Worm (Caenorhabditis elegans) whole organism, young adult: ENCODE measurements around the gene C41G6.12.

ENCODE experiments used
- B0019.2 ChIP-seq: fragments of 200-800 bp; sonication (Bioruptor generic); conservative IDR thresholded peaks from 2 replicates; pipeline ENCODE4 v1.3.6; 2022; ENCODE audit warnings: missing genetic modification reagents, missing genetic modification characterization, missing compliant biosample characterization
- B0035.1 ChIP-seq: sonication (generic microtip); optimal IDR thresholded peaks from 2 replicates; lab custom pipeline; 2016; ENCODE audit warnings: missing genetic modification characterization, mild to moderate bottlenecking, missing compliant biosample characterization, missing genotype, missing genetic modification reagents
- F22D6.2 ChIP-seq: sonication (generic microtip); optimal IDR thresholded peaks from 2 replicates; lab custom pipeline; 2016; ENCODE audit warnings: mild to moderate bottlenecking, missing genetic modification characterization, missing compliant biosample characterization
- F23B12.7 ChIP-seq: sonication (generic microtip); optimal IDR thresholded peaks from 2 replicates; lab custom pipeline; 2017; ENCODE audit warnings: missing genetic modification characterization, mild to moderate bottlenecking, missing compliant biosample characterization, antibody characterized with exemption, moderate library complexity; ENCODE audit not compliant: insufficient read depth
- F33H1.4 ChIP-seq: fragments of 200-800 bp; sonication (Bioruptor generic); IDR thresholded peaks from 2 replicates; pipeline ENCODE4 v1.3.6; 2022; ENCODE audit warnings: missing genetic modification reagents, missing genetic modification characterization, missing compliant biosample characterization
- F37B4.10 ChIP-seq: fragments of 200-800 bp; sonication (Bioruptor generic); IDR thresholded peaks from 2 replicates; pipeline ENCODE4 v1.3.6; 2022; ENCODE audit warnings: missing genetic modification characterization, missing compliant biosample characterization
- F39B2.1 ChIP-seq: fragments of 200-800 bp; sonication (Bioruptor generic); IDR thresholded peaks from 2 replicates; pipeline ENCODE4 v1.3.6; 2022; ENCODE audit warnings: missing genetic modification reagents, missing genetic modification characterization, missing compliant biosample characterization
- Y53G8AR.9 ChIP-seq: fragments of 200-800 bp; sonication (Bioruptor generic); conservative IDR thresholded peaks from 2 replicates; pipeline ENCODE4 v1.3.6; 2022; ENCODE audit warnings: missing genetic modification reagents, missing genetic modification characterization, missing compliant biosample characterization
- Y56A3A.18 ChIP-seq: fragments of 200-800 bp; sonication (Bioruptor generic); IDR thresholded peaks from 2 replicates; pipeline ENCODE4 v1.3.6; 2022; ENCODE audit warnings: missing genetic modification reagents, missing genetic modification characterization, missing compliant biosample characterization
- Y67H2A.10 ChIP-seq: fragments of 200-800 bp; sonication (Bioruptor generic); conservative IDR thresholded peaks from 2 replicates; pipeline ENCODE4 v1.3.6; 2022; ENCODE audit warnings: missing genetic modification reagents, missing genetic modification characterization, missing compliant biosample characterization
- Y79H2A.3 ChIP-seq: fragments of 200-800 bp; sonication (Bioruptor generic); conservative IDR thresholded peaks from 2 replicates; pipeline ENCODE4 v1.3.6; 2022; ENCODE audit warnings: missing genetic modification reagents, missing genetic modification characterization, missing compliant biosample characterization
- Y95B8A.8 ChIP-seq: fragments of 200-800 bp; sonication (Bioruptor generic); IDR thresholded peaks from 2 replicates; pipeline ENCODE4 v1.3.6; 2022; ENCODE audit warnings: missing genetic modification reagents, missing genetic modification characterization, missing compliant biosample characterization
- akir-1 ChIP-seq: fragments of 200-800 bp; sonication (Bioruptor generic); optimal IDR thresholded peaks from 2 replicates; lab custom pipeline; 2018; ENCODE audit warnings: mild to moderate bottlenecking, missing genetic modification characterization, moderate library complexity, missing compliant biosample characterization
- athp-1 ChIP-seq: sonication (generic microtip); optimal IDR thresholded peaks from 2 replicates; lab custom pipeline; 2017; ENCODE audit warnings: mild to moderate bottlenecking, missing genetic modification characterization, missing compliant biosample characterization
- attf-5 ChIP-seq: fragments of 200-800 bp; sonication (Bioruptor generic); optimal IDR thresholded peaks from 2 replicates; lab custom pipeline; 2018; ENCODE audit warnings: mild to moderate bottlenecking, missing genetic modification characterization, missing compliant biosample characterization
- cebp-2 ChIP-seq: fragments of 200-800 bp; sonication (Bioruptor generic); IDR thresholded peaks from 2 replicates; pipeline ENCODE4 v1.3.6; 2022; ENCODE audit warnings: missing genetic modification characterization, missing compliant biosample characterization
- ceh-40 ChIP-seq: fragments of 200-800 bp; sonication (Bioruptor generic); IDR thresholded peaks from 2 replicates; pipeline ENCODE4 v1.3.6; 2022; ENCODE audit warnings: missing genetic modification characterization, missing compliant biosample characterization
- dpff-1 ChIP-seq: sonication (generic microtip); optimal IDR thresholded peaks from 2 replicates; lab custom pipeline; 2017; ENCODE audit warnings: mild to moderate bottlenecking, missing genetic modification characterization, missing compliant biosample characterization
- egl-18 ChIP-seq: fragments of 200-800 bp; sonication (Bioruptor generic); IDR thresholded peaks from 2 replicates; pipeline ENCODE4 v1.3.6; 2022; ENCODE audit warnings: missing genetic modification reagents, missing genetic modification characterization, missing compliant biosample characterization
- ekl-4 ChIP-seq: fragments of 200-800 bp; sonication (Bioruptor generic); IDR thresholded peaks from 2 replicates; pipeline ENCODE4 v1.3.6; 2022; ENCODE audit warnings: missing genetic modification reagents, missing genetic modification characterization, missing compliant biosample characterization
- hlh-26 ChIP-seq: fragments of 200-800 bp; sonication (Bioruptor generic); conservative IDR thresholded peaks from 2 replicates; pipeline ENCODE4 v1.3.6; 2022; ENCODE audit warnings: missing genetic modification reagents, missing genetic modification characterization, missing compliant biosample characterization
- hmg-1.2 ChIP-seq: fragments of 200-800 bp; sonication (Bioruptor generic); IDR thresholded peaks from 2 replicates; pipeline ENCODE4 v1.3.6; 2022; ENCODE audit warnings: missing genetic modification reagents, missing genetic modification characterization, missing compliant biosample characterization
- let-526 ChIP-seq: fragments of 200-800 bp; sonication (Bioruptor generic); IDR thresholded peaks from 2 replicates; pipeline ENCODE4 v1.3.6; 2022; ENCODE audit warnings: missing genetic modification reagents, missing genetic modification characterization, missing compliant biosample characterization
- let-607 ChIP-seq, 2 experiments: fragments of 200-800 bp in 1 of 2; sonication (Bioruptor generic) in 1 of 2; sonication (generic microtip) in 1 of 2; optimal IDR thresholded peaks; 2 replicates each; lab custom pipeline; 2016 to 2018; ENCODE audit warnings: mild to moderate bottlenecking in 2 of 2, missing compliant biosample characterization in 2 of 2, missing genetic modification characterization in 2 of 2, moderate library complexity in 2 of 2, missing genotype in 1 of 2
- lin-26 ChIP-seq: fragments of 200-800 bp; sonication (Bioruptor generic); IDR thresholded peaks from 2 replicates; pipeline ENCODE4 v1.3.6; 2022; ENCODE audit warnings: missing genetic modification reagents, missing genetic modification characterization, missing compliant biosample characterization
- lin-35 ChIP-seq, 3 experiments: fragments of 150-350 bp in 2 of 3; sonication (generic microtip) in 1 of 3; optimal IDR thresholded peaks; 2 replicates each; lab custom pipeline; 2014 to 2018; ENCODE audit warnings: missing biosample characterization in 3 of 3, missing genetic modification characterization in 3 of 3, missing genetic modification reagents in 3 of 3
- lin-54 ChIP-seq: fragments of 200-800 bp; sonication (Bioruptor generic); optimal IDR thresholded peaks from 2 replicates; lab custom pipeline; 2018; ENCODE audit warnings: mild to moderate bottlenecking, missing genetic modification characterization, missing compliant biosample characterization
- mes-4 ChIP-seq: sonication (generic microtip); optimal IDR thresholded peaks from 2 replicates; lab custom pipeline; 2016; ENCODE audit warnings: missing genotype, missing genetic modification characterization, missing compliant biosample characterization
- nfyb-1 ChIP-seq: fragments of 200-800 bp; sonication (Bioruptor generic); IDR thresholded peaks from 2 replicates; pipeline ENCODE4 v1.3.6; 2022; ENCODE audit warnings: missing genetic modification reagents, missing genetic modification characterization, missing compliant biosample characterization
- nhr-179 ChIP-seq: sonication (generic microtip); optimal IDR thresholded peaks from 2 replicates; lab custom pipeline; 2016; ENCODE audit warnings: mild to moderate bottlenecking, missing genetic modification characterization, missing compliant biosample characterization
- nhr-90 ChIP-seq: sonication (generic microtip); optimal IDR thresholded peaks from 2 replicates; lab custom pipeline; 2016; ENCODE audit warnings: missing genotype, mild to moderate bottlenecking, missing genetic modification characterization, missing compliant biosample characterization
- rcor-1 ChIP-seq: fragments of 200-800 bp; sonication (Bioruptor generic); IDR thresholded peaks from 2 replicates; pipeline ENCODE4 v1.3.6; 2022; ENCODE audit warnings: missing genetic modification reagents, missing genetic modification characterization, missing compliant biosample characterization
- rec-8 ChIP-seq, 2 experiments: sonication (generic microtip); optimal IDR thresholded peaks; 2 replicates each; lab custom pipeline; 2016; ENCODE audit warnings: mild to moderate bottlenecking in 2 of 2, missing genetic modification characterization in 2 of 2, missing genetic modification reagents in 2 of 2, missing genotype in 2 of 2, missing biosample characterization in 1 of 2, missing compliant biosample characterization in 1 of 2, moderate library complexity in 1 of 2
- snpc-1.3 ChIP-seq: sonication (generic microtip); optimal IDR thresholded peaks from 2 replicates; lab custom pipeline; 2017; ENCODE audit warnings: missing genetic modification characterization, mild to moderate bottlenecking, missing compliant biosample characterization, antibody characterized with exemption, moderate library complexity, missing genotype, missing genetic modification reagents; ENCODE audit not compliant: insufficient read depth
- snpc-4 ChIP-seq, 5 experiments: fragments of 150-350 bp in 1 of 5; sonication (generic microtip) in 4 of 5; optimal IDR thresholded peaks; 2 replicates each; lab custom pipeline; 2014 to 2018; ENCODE audit warnings: missing genetic modification characterization in 5 of 5, missing biosample characterization in 3 of 5, antibody characterized with exemption in 2 of 5, mild to moderate bottlenecking in 2 of 5, missing compliant biosample characterization in 2 of 5, missing genotype in 2 of 5, moderate library complexity in 2 of 5, missing genetic modification reagents in 1 of 5
- sptf-2 ChIP-seq: fragments of 200-800 bp; sonication (Bioruptor generic); optimal IDR thresholded peaks from 2 replicates; lab custom pipeline; 2018; ENCODE audit warnings: mild to moderate bottlenecking, missing genetic modification characterization, missing compliant biosample characterization
- unc-62 ChIP-seq: fragments of 150-350 bp; optimal IDR thresholded peaks from 2 replicates; lab custom pipeline; 2014; ENCODE audit warnings: missing biosample characterization, missing genetic modification reagents, missing genetic modification characterization
- ztf-18 ChIP-seq: sonication (generic microtip); optimal IDR thresholded peaks from 2 replicates; lab custom pipeline; 2016; ENCODE audit warnings: missing genotype, mild to moderate bottlenecking, missing genetic modification characterization, missing compliant biosample characterization
- ztf-25 ChIP-seq: fragments of 200-800 bp; sonication (Bioruptor generic); IDR thresholded peaks from 2 replicates; pipeline ENCODE4 v1.3.6; 2022; ENCODE audit warnings: missing genetic modification reagents, missing genetic modification characterization, missing compliant biosample characterization
- ztf-3 ChIP-seq: fragments of 200-800 bp; sonication (Bioruptor generic); optimal IDR thresholded peaks from 2 replicates; lab custom pipeline; 2018; ENCODE audit warnings: mild to moderate bottlenecking, missing genetic modification characterization, missing compliant biosample characterization
- ztf-6 ChIP-seq: fragments of 200-800 bp; sonication (Bioruptor generic); IDR thresholded peaks from 2 replicates; pipeline ENCODE4 v1.3.6; 2022; ENCODE audit warnings: missing genetic modification reagents, missing genetic modification characterization, missing compliant biosample characterization

Gene C41G6.12

ce11 chrV:15235661-15236060, 28.1 kb upstream of the C41G6.12 start, which contains the start of gene nhr-164:
Gene nhr-164 (minus strand): TSS chrV:15235761.
- TF ChIP-seq nhr-179: no peak
- TF ChIP-seq lin-35 (GFP tag; optimal IDR thresholded peaks at IDR 0.05; lab: Kevin White, UChicago): no peak
- no peak for TF ChIP-seq hlh-26 (GFP tag; lab: Robert Waterston, UW)
- no peak for TF ChIP-seq F37B4.10 (GFP tag; lab: Robert Waterston, UW)
- TF ChIP-seq lin-26 (GFP tag; lab: Robert Waterston, UW): no peak
- no peak for TF ChIP-seq let-607 (tag; optimal IDR thresholded peaks at IDR 0.05; lab: Kevin White, UChicago)
- no peak for TF ChIP-seq Y95B8A.8
- TF ChIP-seq ztf-3 (GFP tag; lab: Kevin White, UChicago): no peak
- no peak for TF ChIP-seq rcor-1
- TF ChIP-seq F22D6.2: no peak
- no peak for TF ChIP-seq F39B2.1
- no peak for TF ChIP-seq mes-4 (tag; lab: Kevin White, UChicago)
- no peak for TF ChIP-seq let-526 (GFP tag; lab: Robert Waterston, UW)
- TF ChIP-seq nfyb-1 (GFP tag; lab: Robert Waterston, UW): no peak
- TF ChIP-seq B0019.2 (GFP tag; lab: Robert Waterston, UW): no peak
- TF ChIP-seq unc-62 (GFP tag; lab: Kevin White, UChicago): no peak
- TF ChIP-seq dpff-1 (tag; lab: Kevin White, UChicago): no peak
- no peak for TF ChIP-seq athp-1 (tag; lab: Kevin White, UChicago)

- TF ChIP-seq nhr-90 (tag; lab: Kevin White, UChicago) (no peak), ceh-40 (GFP tag; lab: Robert Waterston, UW) (no peak), cebp-2 (no peak), lin-54 (GFP tag; lab: Kevin White, UChicago) (no peak), F22D6.2 (no peak), ekl-4 (no peak), snpc-4 (GFP tag; optimal IDR thresholded peaks at IDR 0.05; lab: Kevin White, UChicago) (no peak), snpc-4 (tag; optimal IDR thresholded peaks at IDR 0.05; lab: Kevin White, UChicago) (no peak), F33H1.4 (GFP tag; lab: Robert Waterston, UW) (no peak), attf-5 (GFP tag; lab: Kevin White, UChicago) (no peak), sptf-2 (GFP tag; lab: Kevin White, UChicago) (no peak), Y56A3A.18 (no peak), F23B12.7 (no peak), rec-8 (tag; optimal IDR thresholded peaks at IDR 0.05; lab: Kevin White, UChicago) (no peak), let-526 (GFP tag; lab: Robert Waterston, UW) (no peak), Y79H2A.3 (GFP tag; lab: Robert Waterston, UW) (no peak), F39B2.1 (no peak)
These were observed 24.6 kb upstream of the C41G6.12 start, which contains the start of gene srw-13 for ce11 chrV:15232200-15232599. Gene srw-13 (plus strand): TSS chrV:15232500.

- TF ChIP-seq ztf-25 (GFP tag; lab: Robert Waterston, UW) (no peak), hmg-1.2 (GFP tag; lab: Robert Waterston, UW) (no peak), snpc-1.3 (tag; lab: Kevin White, UChicago) (no peak), egl-18 (GFP tag; lab: Robert Waterston, UW) (no peak), akir-1 (GFP tag; lab: Kevin White, UChicago) (no peak), ztf-6 (GFP tag; lab: Robert Waterston, UW) (no peak), B0035.1 (no peak), mes-4 (tag; lab: Kevin White, UChicago) (no peak), Y53G8AR.9 (GFP tag; lab: Robert Waterston, UW) (no peak), ztf-18 (no peak), Y67H2A.10 (no peak)
These were observed 22.7 kb upstream of the C41G6.12 start, which contains the start of gene srw-15 for ce11 chrV:15230243-15230642. Gene srw-15 (plus strand): TSS chrV:15230543.
